In genomic region chrIV:8866092-8866491, ce11 we compare ENCODE assay signal across 8 worm cellular contexts.
TF ChIP-seq lines count a peak whose summit lies in the region.

No protein-coding gene starts in this region.

TF ChIP-seq in whole organism, L1 larva, 84 proteins besides CTCF, POLR2A, EP300 and RAD21 (continues in another document):
- TF ChIP-seq tbx-2 (tag; optimal IDR thresholded peaks at IDR 0.05; lab: Kevin White, UChicago) (peak; percentile 38), nhr-85 (tag; lab: Kevin White, UChicago) (peak; percentile 78), nhr-28 (tag; optimal IDR thresholded peaks at IDR 0.05; lab: Kevin White, UChicago) (no peak), blmp-1 (tag; optimal IDR thresholded peaks at IDR 0.05; lab: Kevin White, UChicago) (peak; percentile 98), C04F5.9 (tag; optimal IDR thresholded peaks at IDR 0.05; lab: Kevin White, UChicago) (no peak), nhr-237 (tag; optimal IDR thresholded peaks at IDR 0.05; lab: Kevin White, UChicago) (no peak), irx-1 (tag; optimal IDR thresholded peaks at IDR 0.05; lab: Kevin White, UChicago) (no peak), nhr-76 (tag; optimal IDR thresholded peaks at IDR 0.05; lab: Kevin White, UChicago) (no peak), sox-4 (tag; optimal IDR thresholded peaks at IDR 0.05; lab: Kevin White, UChicago) (no peak), isw-1 (GFP tag; IDR thresholded peaks at IDR 0.05; lab: Robert Waterston, UW) (no peak), ets-5 (GFP tag; IDR thresholded peaks at IDR 0.05; lab: Robert Waterston, UW) (no peak), elt-2 (tag; optimal IDR thresholded peaks at IDR 0.05; lab: Kevin White, UChicago) (peak; percentile 39)

TF ChIP-seq in whole organism, L2 larva, 48 proteins besides CTCF, POLR2A, EP300 and RAD21 (continues in another document):
- TF ChIP-seq mbf-1 (tag; optimal IDR thresholded peaks at IDR 0.05; lab: Kevin White, UChicago) (no peak), lin-13 (GFP tag; optimal IDR thresholded peaks at IDR 0.05; lab: Kevin White, UChicago) (no peak), nhr-11 (tag; optimal IDR thresholded peaks at IDR 0.05; lab: Kevin White, UChicago) (no peak), C34F6.9 (tag; optimal IDR thresholded peaks at IDR 0.05; lab: Kevin White, UChicago) (peak; percentile 53), Y55F3AM.14 (GFP tag; optimal IDR thresholded peaks at IDR 0.05; lab: Kevin White, UChicago) (peak; percentile 63), sma-3 (GFP tag; optimal IDR thresholded peaks at IDR 0.05; lab: Kevin White, UChicago) (peak; percentile 77), sem-4 (tag; optimal IDR thresholded peaks at IDR 0.05; lab: Kevin White, UChicago) (peak; percentile 87), nhr-129 (tag; optimal IDR thresholded peaks at IDR 0.05; lab: Kevin White, UChicago) (peak; percentile 86), fos-1 (tag; optimal IDR thresholded peaks at IDR 0.05; lab: Kevin White, UChicago) (peak; percentile 93), zag-1 (tag; optimal IDR thresholded peaks at IDR 0.05; lab: Kevin White, UChicago) (no peak), egl-27 (tag; optimal IDR thresholded peaks at IDR 0.05; lab: Kevin White, UChicago) (peak; percentile 23), nhr-21 (tag; optimal IDR thresholded peaks at IDR 0.05; lab: Kevin White, UChicago) (peak; percentile 52)

TF ChIP-seq in whole organism, L3 larva, 47 proteins besides CTCF, POLR2A, EP300 and RAD21 (continues in another document):
- TF ChIP-seq nfya-1 (tag; optimal IDR thresholded peaks at IDR 0.05; lab: Kevin White, UChicago; ENCODE audit: insufficient read depth) (peak; percentile 53), pqm-1 (tag; optimal IDR thresholded peaks at IDR 0.05; lab: Kevin White, UChicago) (peak; percentile 27), nhr-67 (tag; optimal IDR thresholded peaks at IDR 0.05; lab: Kevin White, UChicago) (no peak), egl-5 (tag; optimal IDR thresholded peaks at IDR 0.05; lab: Kevin White, UChicago) (peak; percentile 35), mdl-1 (tag; optimal IDR thresholded peaks at IDR 0.05; lab: Kevin White, UChicago) (peak; percentile 4), daf-12 (tag; optimal IDR thresholded peaks at IDR 0.05; lab: Kevin White, UChicago) (no peak), hmg-11 (tag; optimal IDR thresholded peaks at IDR 0.05; lab: Kevin White, UChicago) (peak; percentile 39), ZK546.5 (tag; optimal IDR thresholded peaks at IDR 0.05; lab: Kevin White, UChicago) (no peak), elt-2 (tag; optimal IDR thresholded peaks at IDR 0.05; lab: Kevin White, UChicago) (peak; percentile 83), mml-1 (tag; optimal IDR thresholded peaks at IDR 0.05; lab: Kevin White, UChicago) (no peak), lin-15B (tag; optimal IDR thresholded peaks at IDR 0.05; lab: Kevin White, UChicago) (peak; percentile 21), nhr-28 (tag; optimal IDR thresholded peaks at IDR 0.05; lab: Kevin White, UChicago) (no peak)

TF ChIP-seq in whole organism, L4 larva, 104 proteins besides CTCF, POLR2A, EP300 and RAD21 (continues in another document):
- TF ChIP-seq hlh-11 (tag; optimal IDR thresholded peaks at IDR 0.05; lab: Kevin White, UChicago) (peak; percentile 96), lin-13 (GFP tag; optimal IDR thresholded peaks at IDR 0.05; lab: Kevin White, UChicago) (peak; percentile 47), saeg-2 (GFP tag; IDR thresholded peaks at IDR 0.05; lab: Robert Waterston, UW) (no peak), nhr-48 (tag; optimal IDR thresholded peaks at IDR 0.05; lab: Kevin White, UChicago) (peak; percentile 35), T26A8.4 (GFP tag; IDR thresholded peaks at IDR 0.05; lab: Robert Waterston, UW) (no peak), nhr-28 (tag; optimal IDR thresholded peaks at IDR 0.05; lab: Kevin White, UChicago) (peak; percentile 90), lin-29 (GFP tag; IDR thresholded peaks at IDR 0.05; lab: Robert Waterston, UW) (no peak), attf-4 (tag; optimal IDR thresholded peaks at IDR 0.05; lab: Kevin White, UChicago) (no peak), lim-7 (GFP tag; IDR thresholded peaks at IDR 0.05; lab: Robert Waterston, UW) (no peak), R02D3.7 (tag; optimal IDR thresholded peaks at IDR 0.05; lab: Kevin White, UChicago) (no peak), nhr-77 (tag; optimal IDR thresholded peaks at IDR 0.05; lab: Kevin White, UChicago) (peak; percentile 74), mdl-1 (tag; optimal IDR thresholded peaks at IDR 0.05; lab: Kevin White, UChicago) (peak in 1 of 2 experiments; percentile 67)

TF ChIP-seq in whole organism, early embryonic, 17 proteins besides CTCF, POLR2A, EP300 and RAD21:
- TF ChIP-seq hmg-4 (GFP tag; optimal IDR thresholded peaks at IDR 0.05; lab: Kevin White, UChicago) (peak; percentile 30), scrt-1 (GFP tag; IDR thresholded peaks at IDR 0.05; lab: Robert Waterston, UW) (no peak), ceh-13 (GFP tag; optimal IDR thresholded peaks at IDR 0.05; lab: Kevin White, UChicago) (no peak), pes-1 (GFP tag; IDR thresholded peaks at IDR 0.05; lab: Robert Waterston, UW) (no peak)

TF ChIP-seq in whole organism, late embryonic, 69 proteins besides CTCF, POLR2A, EP300 and RAD21 (continues in another document):
- no peak for TF ChIP-seq Y22D7AL.16 (tag; optimal IDR thresholded peaks at IDR 0.05; lab: Kevin White, UChicago)
- TF ChIP-seq gmeb-2 (tag; optimal IDR thresholded peaks at IDR 0.05; lab: Kevin White, UChicago), result no peak
- no peak for TF ChIP-seq fkh-6 (tag; optimal IDR thresholded peaks at IDR 0.05; lab: Kevin White, UChicago)
- TF ChIP-seq ama-1 (optimal IDR thresholded peaks at IDR 0.05; lab: Kevin White, UChicago), result no peak
- TF ChIP-seq K09A11.1 (tag; optimal IDR thresholded peaks at IDR 0.05; lab: Kevin White, UChicago; ENCODE audit: insufficient read depth), result no peak
- TF ChIP-seq rnt-1 (tag; optimal IDR thresholded peaks at IDR 0.05; lab: Kevin White, UChicago), result peak; percentile 24
- TF ChIP-seq hlh-6 (tag; optimal IDR thresholded peaks at IDR 0.05; lab: Kevin White, UChicago), result peak; percentile 45
- TF ChIP-seq T23F11.4 (GFP tag; optimal IDR thresholded peaks at IDR 0.05; lab: Kevin White, UChicago), result no peak
- no peak for TF ChIP-seq ets-4 (tag; optimal IDR thresholded peaks at IDR 0.05; lab: Kevin White, UChicago)
- no peak for TF ChIP-seq unc-3 (GFP tag; conservative IDR thresholded peaks at IDR 0.05; lab: Robert Waterston, UW)
- TF ChIP-seq unc-3 (tag; optimal IDR thresholded peaks at IDR 0.05; lab: Kevin White, UChicago), result no peak
- no peak for TF ChIP-seq pha-4 (tag; optimal IDR thresholded peaks at IDR 0.05; lab: Kevin White, UChicago)
- TF ChIP-seq pha-2 (tag; optimal IDR thresholded peaks at IDR 0.05; lab: Kevin White, UChicago), result no peak
- TF ChIP-seq nfya-1 (tag; optimal IDR thresholded peaks at IDR 0.05; lab: Kevin White, UChicago), result peak; percentile 5
- TF ChIP-seq eyg-1 (tag; optimal IDR thresholded peaks at IDR 0.05; lab: Kevin White, UChicago), result no peak
- TF ChIP-seq lim-6 (tag; optimal IDR thresholded peaks at IDR 0.05; lab: Kevin White, UChicago), result no peak

TF ChIP-seq in whole organism, mixed stage, embryonic, 35 proteins besides CTCF, POLR2A, EP300 and RAD21:
- TF ChIP-seq unc-120 (tag; optimal IDR thresholded peaks at IDR 0.05; lab: Kevin White, UChicago; ENCODE audit: poor library complexity, severe bottlenecking), result peak; percentile 81
- no peak for TF ChIP-seq elt-3 (tag; optimal IDR thresholded peaks at IDR 0.05; lab: Kevin White, UChicago)
- TF ChIP-seq mep-1 (tag; optimal IDR thresholded peaks at IDR 0.05; lab: Kevin White, UChicago), result no peak
- TF ChIP-seq lsy-2 (tag; optimal IDR thresholded peaks at IDR 0.05; lab: Kevin White, UChicago), result no peak
- TF ChIP-seq unc-62 (GFP tag; optimal IDR thresholded peaks at IDR 0.05; lab: Kevin White, UChicago), result peak; percentile 69

TF ChIP-seq in whole organism, young adult, 124 proteins besides CTCF, POLR2A, EP300 and RAD21 (continues in another document):
- peak; percentile 90 for TF ChIP-seq dox-1 (GFP tag; IDR thresholded peaks at IDR 0.05; lab: Robert Waterston, UW)
- no peak for TF ChIP-seq lsy-27 (tag; optimal IDR thresholded peaks at IDR 0.05; lab: Kevin White, UChicago; ENCODE audit: borderline replicate concordance, insufficient read depth)
- peak; percentile 45 for TF ChIP-seq K12H6.12 (tag; optimal IDR thresholded peaks at IDR 0.05; lab: Kevin White, UChicago)
- no peak for TF ChIP-seq D2030.7 (GFP tag; IDR thresholded peaks at IDR 0.05; lab: Robert Waterston, UW)
- no peak for TF ChIP-seq fkh-3 (tag; optimal IDR thresholded peaks at IDR 0.05; lab: Kevin White, UChicago)
- peak; percentile 23; the same call in 1 of the 2 replicates for TF ChIP-seq attf-3 (GFP tag; conservative IDR thresholded peaks at IDR 0.05; lab: Robert Waterston, UW)
- no peak for TF ChIP-seq Y53F4B.3 (GFP tag; IDR thresholded peaks at IDR 0.05; lab: Robert Waterston, UW)
- TF ChIP-seq hmg-1.2 (GFP tag; IDR thresholded peaks at IDR 0.05; lab: Robert Waterston, UW), result peak; percentile 47
- no peak for TF ChIP-seq egl-18 (GFP tag; IDR thresholded peaks at IDR 0.05; lab: Robert Waterston, UW)
- peak; percentile 38 for TF ChIP-seq lin-40 (tag; optimal IDR thresholded peaks at IDR 0.05; lab: Kevin White, UChicago)
- peak; percentile 99 for TF ChIP-seq nhr-80 (tag; optimal IDR thresholded peaks at IDR 0.05; lab: Kevin White, UChicago)
- TF ChIP-seq egrh-3 (GFP tag; IDR thresholded peaks at IDR 0.05; lab: Robert Waterston, UW), result peak; percentile 29; the same call in 1 of the 2 replicates
- TF ChIP-seq cebp-1 (GFP tag; IDR thresholded peaks at IDR 0.05; lab: Robert Waterston, UW), result peak; percentile 55; the same call in 1 of the 2 replicates
- TF ChIP-seq cebp-1 (tag; optimal IDR thresholded peaks at IDR 0.05; lab: Kevin White, UChicago), result peak; percentile 91
- 0 out of 2 replicates have a peak, but pooled peaks have one; percentile 32 for TF ChIP-seq mcd-1 (GFP tag; IDR thresholded peaks at IDR 0.05; lab: Robert Waterston, UW)
- TF ChIP-seq nhr-27 (tag; optimal IDR thresholded peaks at IDR 0.05; lab: Kevin White, UChicago), result no peak
- TF ChIP-seq somi-1 (GFP tag; optimal IDR thresholded peaks at IDR 0.05; lab: Kevin White, UChicago), result peak; percentile 44
- TF ChIP-seq F33H1.4 (GFP tag; IDR thresholded peaks at IDR 0.05; lab: Robert Waterston, UW), result no peak
- TF ChIP-seq lin-54 (GFP tag; optimal IDR thresholded peaks at IDR 0.05; lab: Kevin White, UChicago), result peak; percentile 20
- no peak for TF ChIP-seq B0261.1 (tag; optimal IDR thresholded peaks at IDR 0.05; lab: Kevin White, UChicago)
- TF ChIP-seq madf-6 (GFP tag; IDR thresholded peaks at IDR 0.05; lab: Robert Waterston, UW), result peak; percentile 55; the same call in 1 of the 2 replicates
- no peak for TF ChIP-seq F57A8.1 (GFP tag; optimal IDR thresholded peaks at IDR 0.05; lab: Kevin White, UChicago)
- 0 out of 2 replicates have a peak, but pooled peaks have one; percentile 10 for TF ChIP-seq hmg-20 (GFP tag; IDR thresholded peaks at IDR 0.05; lab: Robert Waterston, UW)
- peak; percentile 16 for TF ChIP-seq athp-1 (tag; optimal IDR thresholded peaks at IDR 0.05; lab: Kevin White, UChicago)
- TF ChIP-seq tbp1 (GFP tag; optimal IDR thresholded peaks at IDR 0.05; lab: Kevin White, UChicago), result peak; percentile 12
- peak; percentile 62 for TF ChIP-seq nhr-90 (tag; optimal IDR thresholded peaks at IDR 0.05; lab: Kevin White, UChicago)
- TF ChIP-seq ztf-18 (tag; optimal IDR thresholded peaks at IDR 0.05; lab: Kevin White, UChicago), result peak; percentile 53
